Fruit fly (Drosophila melanogaster) whole organism, wandering third instar larva: ENCODE measurements around the gene CG11791.

Source experiments
- CG9705 ChIP-seq: fragments of 200-800 bp; sonication (Bioruptor generic); optimal IDR thresholded peaks from 2 replicates; lab custom pipeline; 2018; ENCODE audit warnings: missing biosample characterization, mild to moderate bottlenecking, missing genetic modification characterization
- Dif ChIP-seq: fragments of 200-275, 200-300 bp; sonication (Bioruptor generic); optimal IDR thresholded peaks from 2 replicates; lab custom pipeline; 2018; ENCODE audit warnings: missing biosample characterization, missing genetic modification characterization; ENCODE audit not compliant: partially characterized antibody
- Myc ChIP-seq: fragments of >200 bp; optimal IDR thresholded peaks from 2 replicates; lab custom pipeline; 2017
- Rel ChIP-seq, 2 experiments: fragments of 200-800 bp; sonication (Bioruptor generic) in 1 of 2; optimal IDR thresholded peaks; 2 replicates in 1 of 2; 3 replicates in 1 of 2; lab custom pipeline; 2016 to 2019; ENCODE audit warnings: mild to moderate bottlenecking in 2 of 2, missing biosample characterization in 2 of 2, missing genetic modification characterization in 2 of 2, moderate library complexity in 1 of 2
- Vsx2 ChIP-seq: fragments of 200-300, 225-300 bp; sonication (Bioruptor generic); optimal IDR thresholded peaks from 2 replicates; lab custom pipeline; 2018; ENCODE audit warnings: missing biosample characterization, missing genetic modification characterization; ENCODE audit not compliant: partially characterized antibody
- dl ChIP-seq, 2 experiments: fragments of 175-275, 200-275 bp in 1 of 2; fragments of 200-275 bp in 1 of 2; sonication (Bioruptor generic); optimal IDR thresholded peaks; lab custom pipeline; 2018; ENCODE audit warnings: mild to moderate bottlenecking in 2 of 2, missing biosample characterization in 2 of 2, missing genetic modification characterization in 2 of 2, moderate library complexity in 2 of 2; ENCODE audit not compliant: partially characterized antibody in 2 of 2, insufficient read depth in 1 of 2
- psq ChIP-seq: fragments of 200-800 bp; sonication (Bioruptor generic); optimal IDR thresholded peaks from 3 replicates; lab custom pipeline; 2017; ENCODE audit warnings: missing biosample characterization, mild to moderate bottlenecking, missing genetic modification characterization, moderate library complexity
- sage ChIP-seq: fragments of 200-800 bp; sonication (Bioruptor generic); optimal IDR thresholded peaks from 2 replicates; lab custom pipeline; 2016; ENCODE audit warnings: missing biosample characterization, mild to moderate bottlenecking, missing genetic modification characterization
- usp ChIP-seq: fragments of >200 bp; optimal IDR thresholded peaks from 2 replicates; lab custom pipeline; 2017; ENCODE audit warnings: missing biosample characterization, missing genetic modification characterization
- woc ChIP-seq: sonication (Bioruptor generic); optimal IDR thresholded peaks from 2 replicates; lab custom pipeline; 2016; ENCODE audit warnings: missing biosample characterization, mild to moderate bottlenecking, missing genetic modification characterization

CG11791 gene

DNA sequence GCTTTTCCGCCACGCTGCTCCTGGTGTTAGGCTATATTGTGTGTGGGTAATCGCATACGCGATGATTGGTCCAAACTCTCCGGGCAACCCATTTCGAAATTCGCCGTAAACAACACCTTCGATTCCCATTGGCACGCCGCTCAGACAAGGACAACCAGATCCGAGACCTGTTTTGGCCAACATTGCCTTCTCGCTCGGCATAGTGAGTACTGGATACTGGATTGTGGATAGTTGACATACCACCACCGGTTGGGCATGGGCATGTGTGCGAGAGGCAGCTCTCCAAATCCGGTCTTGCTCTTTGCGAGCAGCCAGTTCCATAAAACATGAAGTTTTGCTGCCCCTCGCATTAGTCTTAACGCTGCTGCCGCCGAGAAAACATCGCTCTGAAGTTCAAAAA is 45.2 kb downstream of the CG11791 start, which contains the start of gene fd96Cb:
Gene fd96Cb, plus strand, starts transcription at position 374 of the 400 bp plus-strand sequence.
- no peak for TF ChIP-seq Myc
- peak; percentile 30 to 74 for TF ChIP-seq dl (GFP tag; optimal IDR thresholded peaks at IDR 0.05; lab: Kevin White, UChicago; ENCODE audit: insufficient read depth in 1 of 2, partially characterized antibody in 2 of 2)
- TF ChIP-seq Rel (GFP tag; optimal IDR thresholded peaks at IDR 0.05; lab: Kevin White, UChicago), result no peak
- TF ChIP-seq Rel (tag; optimal IDR thresholded peaks at IDR 0.05; lab: Kevin White, UChicago), result peak; percentile 16
- TF ChIP-seq Vsx2 (GFP tag; lab: Kevin White, UChicago), result peak; percentile 96
- TF ChIP-seq psq (GFP tag; lab: Kevin White, UChicago), result no peak
- TF ChIP-seq Dif (GFP tag; lab: Kevin White, UChicago), result peak; percentile 94
- TF ChIP-seq CG9705 (GFP tag; lab: Kevin White, UChicago), result no peak

- TF ChIP-seq Rel (GFP tag; optimal IDR thresholded peaks at IDR 0.05; lab: Kevin White, UChicago), result no peak
- TF ChIP-seq Rel (tag; optimal IDR thresholded peaks at IDR 0.05; lab: Kevin White, UChicago), result no peak
- no peak for TF ChIP-seq usp (GFP tag; lab: Kevin White, UChicago)
- TF ChIP-seq Vsx2 (GFP tag; lab: Kevin White, UChicago), result no peak
- TF ChIP-seq woc (GFP tag; lab: Kevin White, UChicago), result peak; percentile 62
- peak; percentile 19 for TF ChIP-seq Dif (GFP tag; lab: Kevin White, UChicago)
These were observed 48.1 kb downstream of the CG11791 start, which contains the start of the genes CG33095 and CG33096 for dm6 chr3R:25097486-25097885. Gene CG33095, plus strand, starts transcription at chr3R:25097672. Gene CG33096, plus strand, starts transcription at chr3R:25097672.

DNA sequence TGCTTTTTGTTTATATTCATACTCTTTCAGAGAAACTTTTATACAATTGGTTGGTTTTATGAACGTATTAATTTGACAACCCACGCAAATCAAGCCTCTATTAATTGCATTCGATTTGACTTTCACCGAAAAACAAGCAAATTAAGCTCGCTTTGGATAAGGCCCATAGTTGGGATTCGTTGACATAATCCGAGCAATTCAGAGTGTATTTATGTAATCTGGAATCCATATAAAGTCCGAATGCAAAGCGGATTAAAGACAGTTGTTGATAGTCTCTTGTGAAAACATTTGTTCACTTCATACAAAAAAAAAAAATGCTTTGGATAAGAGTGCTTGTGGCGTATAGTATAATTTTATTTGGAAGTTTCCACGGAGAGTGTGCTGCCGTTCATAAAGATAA is 52.8 kb downstream of the CG11791 start, which contains the start of gene CG45095:
Gene CG45095, plus strand, starts transcription at position 301 of the 400 bp plus-strand sequence.
- TF ChIP-seq sage, result no peak
- TF ChIP-seq woc (GFP tag; lab: Kevin White, UChicago), result no peak
